Worm (Caenorhabditis elegans) whole organism, late embryonic: Measurements from ENCODE around the gene C10C6.7.
A peak's percentile ranks its signal among the peaks of the same experiment; 100 is the strongest.

Experiments used
- C08G9.2 ChIP-seq: sonication (generic microtip); optimal IDR thresholded peaks from 2 replicates; lab custom pipeline; 2016; ENCODE audit warnings: mild to moderate bottlenecking, missing genetic modification characterization, moderate library complexity, missing compliant biosample characterization
- C38D4.7 ChIP-seq: fragments of 200-800 bp; sonication (Bioruptor generic); optimal IDR thresholded peaks from 2 replicates; lab custom pipeline; 2018; ENCODE audit warnings: mild to moderate bottlenecking, missing genetic modification characterization, moderate library complexity, missing compliant biosample characterization
- K09A11.1 ChIP-seq: sonication (generic microtip); optimal IDR thresholded peaks from 2 replicates; lab custom pipeline; 2017; ENCODE audit warnings: antibody characterized with exemption, mild to moderate bottlenecking, missing genetic modification characterization, missing compliant biosample characterization; ENCODE audit not compliant: insufficient read depth
- ahr-1 ChIP-seq: sonication (generic microtip); optimal IDR thresholded peaks from 2 replicates; lab custom pipeline; 2016; ENCODE audit warnings: missing genetic modification characterization, missing compliant biosample characterization
- ama-1 ChIP-seq: fragments of 150-350 bp; optimal IDR thresholded peaks from 2 replicates; lab custom pipeline; 2014
- ceh-14 ChIP-seq: sonication (generic microtip); optimal IDR thresholded peaks from 2 replicates; lab custom pipeline; 2016; ENCODE audit warnings: missing genotype, missing genetic modification characterization, missing compliant biosample characterization
- ceh-18 ChIP-seq: sonication (generic microtip); optimal IDR thresholded peaks from 2 replicates; lab custom pipeline; 2016; ENCODE audit warnings: missing genetic modification characterization, missing compliant biosample characterization
- ceh-22 ChIP-seq: sonication (generic microtip); optimal IDR thresholded peaks from 2 replicates; lab custom pipeline; 2017; ENCODE audit warnings: missing biosample characterization, missing genetic modification characterization
- ceh-30 ChIP-seq: fragments of 150-350 bp; optimal IDR thresholded peaks from 2 replicates; lab custom pipeline; 2014; ENCODE audit warnings: missing biosample characterization, missing genetic modification characterization
- ceh-31 ChIP-seq: sonication (generic microtip); optimal IDR thresholded peaks from 2 replicates; lab custom pipeline; 2016; ENCODE audit warnings: missing genetic modification characterization, missing compliant biosample characterization
- ceh-34 ChIP-seq: sonication (generic microtip); optimal IDR thresholded peaks from 2 replicates; lab custom pipeline; 2016; ENCODE audit warnings: mild to moderate bottlenecking, missing genetic modification characterization, missing compliant biosample characterization
- ceh-45 ChIP-seq: fragments of 200-800 bp; sonication (Bioruptor generic); IDR thresholded peaks from 2 replicates; pipeline ENCODE4 v1.3.6; 2022; ENCODE audit warnings: missing genetic modification reagents, missing genetic modification characterization, missing compliant biosample characterization
- ceh-48 ChIP-seq: sonication (generic microtip); optimal IDR thresholded peaks from 2 replicates; lab custom pipeline; 2016; ENCODE audit warnings: missing genetic modification characterization, inconsistent platforms, missing compliant biosample characterization
- che-1 ChIP-seq: sonication (generic microtip); optimal IDR thresholded peaks from 2 replicates; lab custom pipeline; 2016; ENCODE audit warnings: mild to moderate bottlenecking, missing genetic modification characterization, missing compliant biosample characterization
- dmd-4 ChIP-seq: sonication (generic microtip); optimal IDR thresholded peaks from 2 replicates; lab custom pipeline; 2016; ENCODE audit warnings: borderline replicate concordance, missing genetic modification characterization, missing compliant biosample characterization
- elt-2 ChIP-seq: sonication (generic microtip); optimal IDR thresholded peaks from 2 replicates; lab custom pipeline; 2016; ENCODE audit warnings: missing genetic modification reagents, missing genetic modification characterization, missing compliant biosample characterization
- elt-4 ChIP-seq: sonication (generic microtip); optimal IDR thresholded peaks from 2 replicates; lab custom pipeline; 2016; ENCODE audit warnings: missing genetic modification characterization, missing compliant biosample characterization
- ets-4 ChIP-seq: sonication (generic microtip); optimal IDR thresholded peaks from 2 replicates; lab custom pipeline; 2016; ENCODE audit warnings: missing genetic modification characterization, missing compliant biosample characterization
- fax-1 ChIP-seq: sonication (generic microtip); optimal IDR thresholded peaks from 2 replicates; lab custom pipeline; 2016; ENCODE audit warnings: missing genotype, missing genetic modification characterization, missing compliant biosample characterization
- fkh-10 ChIP-seq: fragments of 150-350 bp; optimal IDR thresholded peaks from 2 replicates; lab custom pipeline; 2014; ENCODE audit warnings: missing biosample characterization, missing genetic modification reagents, missing genetic modification characterization
- hlh-13 ChIP-seq: fragments of 200-800 bp; sonication (Bioruptor generic); optimal IDR thresholded peaks from 2 replicates; lab custom pipeline; 2018; ENCODE audit warnings: mild to moderate bottlenecking, missing genetic modification characterization, missing compliant biosample characterization
- hlh-6 ChIP-seq: sonication (generic microtip); optimal IDR thresholded peaks from 2 replicates; lab custom pipeline; 2016; ENCODE audit warnings: missing genotype, missing genetic modification characterization, missing compliant biosample characterization
- lin-11 ChIP-seq: fragments of 200-800 bp; sonication (Bioruptor generic); optimal IDR thresholded peaks from 2 replicates; lab custom pipeline; 2018; ENCODE audit warnings: mild to moderate bottlenecking, missing genetic modification characterization, missing compliant biosample characterization
- mec-3 ChIP-seq: sonication (generic microtip); optimal IDR thresholded peaks from 2 replicates; lab custom pipeline; 2016; ENCODE audit warnings: borderline replicate concordance, missing genetic modification characterization, missing compliant biosample characterization
- nfya-1 ChIP-seq: sonication (generic microtip); optimal IDR thresholded peaks from 2 replicates; lab custom pipeline; 2017; ENCODE audit warnings: missing genetic modification characterization, mild to moderate bottlenecking, missing compliant biosample characterization, antibody characterized with exemption, moderate library complexity
- odd-2 ChIP-seq: sonication (generic microtip); optimal IDR thresholded peaks from 2 replicates; lab custom pipeline; 2017; ENCODE audit warnings: antibody characterized with exemption, mild to moderate bottlenecking, missing genetic modification characterization, missing compliant biosample characterization
- pag-3 ChIP-seq: sonication (generic microtip); optimal IDR thresholded peaks from 2 replicates; lab custom pipeline; 2016; ENCODE audit warnings: missing compliant biosample characterization, missing genetic modification characterization, borderline replicate concordance
- pat-9 ChIP-seq: fragments of 200-800 bp; sonication (Bioruptor generic); optimal IDR thresholded peaks from 2 replicates; lab custom pipeline; 2018; ENCODE audit warnings: mild to moderate bottlenecking, missing genetic modification characterization, moderate library complexity, missing compliant biosample characterization
- pax-1 ChIP-seq: fragments of 150-350 bp; optimal IDR thresholded peaks from 2 replicates; lab custom pipeline; 2014; ENCODE audit warnings: missing biosample characterization, missing genetic modification characterization
- pha-2 ChIP-seq: sonication (generic microtip); optimal IDR thresholded peaks from 2 replicates; lab custom pipeline; 2017; ENCODE audit warnings: mild to moderate bottlenecking, missing genetic modification characterization, missing compliant biosample characterization
- pha-4 ChIP-seq: fragments of 150-350 bp; optimal IDR thresholded peaks from 2 replicates; lab custom pipeline; 2018; ENCODE audit warnings: missing biosample characterization, missing genetic modification reagents, missing genetic modification characterization
- sdc-2 ChIP-seq: sonication (generic microtip); optimal IDR thresholded peaks from 2 replicates; lab custom pipeline; 2016; ENCODE audit warnings: missing genotype, missing genetic modification characterization, missing compliant biosample characterization
- sox-2 ChIP-seq: fragments of 200-800 bp; sonication (Bioruptor generic); IDR thresholded peaks from 2 replicates; pipeline ENCODE4 v1.3.6; 2022; ENCODE audit warnings: missing genetic modification reagents, missing genetic modification characterization, missing compliant biosample characterization
- sox-4 ChIP-seq: sonication (generic microtip); optimal IDR thresholded peaks from 2 replicates; lab custom pipeline; 2017; ENCODE audit warnings: mild to moderate bottlenecking, missing genetic modification characterization, inconsistent platforms, missing compliant biosample characterization
- tbx-2 ChIP-seq: sonication (generic microtip); optimal IDR thresholded peaks from 2 replicates; lab custom pipeline; 2016; ENCODE audit warnings: missing genetic modification characterization, missing compliant biosample characterization
- ttx-3 ChIP-seq: sonication (generic microtip); optimal IDR thresholded peaks from 2 replicates; lab custom pipeline; 2016; ENCODE audit warnings: missing genetic modification reagents, missing genetic modification characterization, missing compliant biosample characterization
- unc-3 ChIP-seq, 2 experiments: fragments of 200-800 bp in 1 of 2; sonication (Bioruptor generic) in 1 of 2; sonication (generic microtip) in 1 of 2; conservative IDR thresholded peaks in 1 of 2; optimal IDR thresholded peaks in 1 of 2; 2 replicates each; pipeline versions ENCODE4 v1.3.6 to Lab custom; 2016 to 2022; ENCODE audit warnings: missing compliant biosample characterization in 2 of 2, missing genetic modification characterization in 2 of 2, missing genetic modification reagents in 1 of 2
- unc-42 ChIP-seq: sonication (generic microtip); optimal IDR thresholded peaks from 2 replicates; lab custom pipeline; 2016; ENCODE audit warnings: missing genotype, missing genetic modification characterization, missing compliant biosample characterization
- unc-55 ChIP-seq: sonication (generic microtip); optimal IDR thresholded peaks from 2 replicates; lab custom pipeline; 2017; ENCODE audit warnings: missing biosample characterization, missing genetic modification reagents, missing genetic modification characterization
- unc-86 ChIP-seq: sonication (generic microtip); optimal IDR thresholded peaks from 2 replicates; lab custom pipeline; 2016; ENCODE audit warnings: missing genetic modification characterization, missing compliant biosample characterization
- zip-5 ChIP-seq: sonication (generic microtip); optimal IDR thresholded peaks from 2 replicates; lab custom pipeline; 2016; ENCODE audit warnings: missing genetic modification characterization, missing compliant biosample characterization

The C10C6.7 gene

DNA sequence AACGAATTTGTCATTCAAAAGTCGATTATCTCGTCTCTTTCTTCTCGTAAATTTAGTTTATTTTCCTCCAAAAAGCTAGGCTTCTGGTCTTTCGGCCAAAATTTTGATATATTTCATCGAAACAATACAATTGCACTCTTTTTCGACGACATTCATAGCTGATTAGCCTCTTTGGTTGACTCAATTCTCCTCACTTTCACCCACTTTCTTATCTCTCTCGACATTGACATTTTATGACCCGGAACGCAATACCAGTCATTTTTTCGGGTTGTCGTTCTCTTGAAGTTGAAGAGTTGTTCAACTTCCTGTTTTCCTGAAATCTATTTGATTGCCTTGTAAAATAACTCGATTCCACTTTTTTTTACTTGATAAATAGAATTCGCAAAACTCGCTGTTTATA, 32.7 kb downstream of the C10C6.7 start:
- TF ChIP-seq pha-2 (tag; lab: Kevin White, UChicago) (no peak), mec-3 (tag; lab: Kevin White, UChicago) (no peak), pha-4 (tag; lab: Kevin White, UChicago) (no peak), ceh-14 (tag; lab: Kevin White, UChicago) (no peak), ceh-34 (tag; lab: Kevin White, UChicago) (no peak), che-1 (tag; lab: Kevin White, UChicago) (no peak), ceh-30 (no peak), ets-4 (tag; lab: Kevin White, UChicago) (no peak), ttx-3 (tag; lab: Kevin White, UChicago) (no peak), C38D4.7 (no peak), pax-1 (no peak), zip-5 (tag; lab: Kevin White, UChicago) (no peak), unc-3 (GFP tag; conservative IDR thresholded peaks at IDR 0.05; lab: Robert Waterston, UW) (no peak), unc-3 (tag; optimal IDR thresholded peaks at IDR 0.05; lab: Kevin White, UChicago) (no peak), lin-11 (no peak), hlh-13 (GFP tag; lab: Kevin White, UChicago) (no peak), pag-3 (tag; lab: Kevin White, UChicago) (no peak), ahr-1 (tag; lab: Kevin White, UChicago) (no peak), hlh-6 (no peak)
- TF ChIP-seq, all 69 proteins: peak for 0

- TF ChIP-seq elt-4 (tag; lab: Kevin White, UChicago) = no peak
- no peak for TF ChIP-seq unc-3 (GFP tag; conservative IDR thresholded peaks at IDR 0.05; lab: Robert Waterston, UW)
- no peak for TF ChIP-seq unc-3 (tag; optimal IDR thresholded peaks at IDR 0.05; lab: Kevin White, UChicago)
- no peak for TF ChIP-seq ama-1 (lab: Kevin White, UChicago)
- no peak for TF ChIP-seq fax-1 (tag; lab: Kevin White, UChicago)
- TF ChIP-seq elt-2 (tag; lab: Kevin White, UChicago) = no peak
- TF ChIP-seq ceh-18 (tag; lab: Kevin White, UChicago) = peak; percentile 51
- no peak for TF ChIP-seq odd-2 (tag; lab: Kevin White, UChicago)
- peak; percentile 58 for TF ChIP-seq tbx-2 (tag; lab: Kevin White, UChicago)
- no peak for TF ChIP-seq ceh-14 (tag; lab: Kevin White, UChicago)
- peak; percentile 41 for TF ChIP-seq unc-42 (tag; lab: Kevin White, UChicago)
- TF ChIP-seq sox-2 = no peak
- no peak for TF ChIP-seq pha-2 (tag; lab: Kevin White, UChicago)
- no peak for TF ChIP-seq lin-11
- peak; percentile 45 for TF ChIP-seq nfya-1
- TF ChIP-seq ceh-22 (tag; lab: Kevin White, UChicago) = no peak
- no peak for TF ChIP-seq sox-4 (tag; lab: Kevin White, UChicago)
- peak; percentile 33 for TF ChIP-seq ceh-48 (tag; lab: Kevin White, UChicago)
- TF ChIP-seq che-1 (tag; lab: Kevin White, UChicago) = no peak
- no peak for TF ChIP-seq ceh-45 (GFP tag; lab: Robert Waterston, UW)
- no peak for TF ChIP-seq fkh-10 (GFP tag; lab: Kevin White, UChicago)
- no peak for TF ChIP-seq K09A11.1 (tag; lab: Kevin White, UChicago)
- no peak for TF ChIP-seq unc-86 (tag; lab: Kevin White, UChicago)
- TF ChIP-seq pat-9 (tag; lab: Kevin White, UChicago) = no peak
- TF ChIP-seq unc-55 (GFP tag; lab: Kevin White, UChicago) = no peak
- TF ChIP-seq ceh-31 (tag; lab: Kevin White, UChicago) = peak; percentile 22
- no peak for TF ChIP-seq sdc-2 (tag; lab: Kevin White, UChicago)
- TF ChIP-seq dmd-4 (tag; lab: Kevin White, UChicago) = no peak
- no peak for TF ChIP-seq C08G9.2 (tag; lab: Kevin White, UChicago)
These were observed 33.6 kb downstream of the C10C6.7 start for ce11 chrIV:11433709-11434108.
